Fruit fly (Drosophila melanogaster): ENCODE measurements around the gene Coq8.

Gene Coq8

dm6 chrX:12919594-12919993 is 18.7 kb upstream of the Coq8 start:
- TF ChIP-seq h (optimal IDR thresholded peaks at IDR 0.05), result no peak
- TF ChIP-seq insv (optimal IDR thresholded peaks at IDR 0.05), result no peak
- TF ChIP-seq Myc (optimal IDR thresholded peaks at IDR 0.05), result no peak
- TF ChIP-seq ttk (optimal IDR thresholded peaks at IDR 0.05), result no peak
- no peak for TF ChIP-seq Sin3A (optimal IDR thresholded peaks at IDR 0.05)
- no peak for TF ChIP-seq psq (optimal IDR thresholded peaks at IDR 0.05)

- no peak for TF ChIP-seq h (optimal IDR thresholded peaks at IDR 0.05)
- no peak for TF ChIP-seq insv (optimal IDR thresholded peaks at IDR 0.05)
- no peak for TF ChIP-seq Myc (optimal IDR thresholded peaks at IDR 0.05)
- TF ChIP-seq psq (optimal IDR thresholded peaks at IDR 0.05), result no peak
- no peak for TF ChIP-seq ttk (optimal IDR thresholded peaks at IDR 0.05)
- TF ChIP-seq Sin3A (optimal IDR thresholded peaks at IDR 0.05), result no peak
Measured at dm6 chrX:12917177-12917576, 16.3 kb upstream of the Coq8 start, which contains the start of gene fne. TSS of gene fne (plus strand) at chrX:12917477.

- no peak for TF ChIP-seq ttk (optimal IDR thresholded peaks at IDR 0.05)
- no peak for TF ChIP-seq h (optimal IDR thresholded peaks at IDR 0.05)
- no peak for TF ChIP-seq insv (optimal IDR thresholded peaks at IDR 0.05)
- no peak for TF ChIP-seq psq (optimal IDR thresholded peaks at IDR 0.05)
- TF ChIP-seq Sin3A (optimal IDR thresholded peaks at IDR 0.05), result no peak
- TF ChIP-seq Myc (optimal IDR thresholded peaks at IDR 0.05), result no peak
Measured at dm6 chrX:12913729-12914128, 12.8 kb upstream of the Coq8 start.

- TF ChIP-seq psq (optimal IDR thresholded peaks at IDR 0.05) (no peak), insv (optimal IDR thresholded peaks at IDR 0.05) (no peak), ttk (optimal IDR thresholded peaks at IDR 0.05) (no peak), Myc (optimal IDR thresholded peaks at IDR 0.05) (no peak), h (optimal IDR thresholded peaks at IDR 0.05) (no peak), Sin3A (optimal IDR thresholded peaks at IDR 0.05) (no peak)
Measured at dm6 chrX:12909577-12910426, 8.9 kb upstream of the Coq8 start, which contains the start of the genes Brms1 and CG4645. TSS of gene Brms1 (minus strand) at chrX:12909622. TSS of gene CG4645 (plus strand) at chrX:12909953.

- TF ChIP-seq Myc (optimal IDR thresholded peaks at IDR 0.05) (no peak), Sin3A (optimal IDR thresholded peaks at IDR 0.05) (no peak), psq (optimal IDR thresholded peaks at IDR 0.05) (no peak), ttk (optimal IDR thresholded peaks at IDR 0.05) (no peak), h (optimal IDR thresholded peaks at IDR 0.05) (no peak), insv (optimal IDR thresholded peaks at IDR 0.05) (no peak)
Measured at dm6 chrX:12906914-12907313, 6.0 kb upstream of the Coq8 start, which contains the start of gene mRpL49. TSS of gene mRpL49 (plus strand) at chrX:12907105.

- TF ChIP-seq Myc (optimal IDR thresholded peaks at IDR 0.05), result no peak
- no peak for TF ChIP-seq psq (optimal IDR thresholded peaks at IDR 0.05)
- no peak for TF ChIP-seq Sin3A (optimal IDR thresholded peaks at IDR 0.05)
- no peak for TF ChIP-seq insv (optimal IDR thresholded peaks at IDR 0.05)
- TF ChIP-seq h (optimal IDR thresholded peaks at IDR 0.05), result no peak
- no peak for TF ChIP-seq ttk (optimal IDR thresholded peaks at IDR 0.05)
Measured at dm6 chrX:12905901-12906689, 5.2 kb upstream of the Coq8 start, which contains the start of gene CG4404. TSS of gene CG4404 (minus strand) at chrX:12906018.

- TF ChIP-seq ttk (optimal IDR thresholded peaks at IDR 0.05), result no peak
- TF ChIP-seq h (optimal IDR thresholded peaks at IDR 0.05), result no peak
- no peak for TF ChIP-seq Sin3A (optimal IDR thresholded peaks at IDR 0.05)
- TF ChIP-seq psq (optimal IDR thresholded peaks at IDR 0.05), result no peak
- TF ChIP-seq insv (optimal IDR thresholded peaks at IDR 0.05), result no peak
- no peak for TF ChIP-seq Myc (optimal IDR thresholded peaks at IDR 0.05)
Measured at dm6 chrX:12905014-12905900, 4.3 kb upstream of the Coq8 start.

dm6 chrX:12903099-12903616 is 2.2 kb upstream of the Coq8 start, which contains the start of gene Flad1:
TSS of gene Flad1 (minus strand) at chrX:12903516.
- TF ChIP-seq psq (optimal IDR thresholded peaks at IDR 0.05) (no peak), Myc (optimal IDR thresholded peaks at IDR 0.05) (no peak), ttk (optimal IDR thresholded peaks at IDR 0.05) (no peak), Sin3A (optimal IDR thresholded peaks at IDR 0.05) (no peak), h (optimal IDR thresholded peaks at IDR 0.05) (no peak), insv (optimal IDR thresholded peaks at IDR 0.05) (no peak)

- TF ChIP-seq Myc (optimal IDR thresholded peaks at IDR 0.05) (no peak), insv (optimal IDR thresholded peaks at IDR 0.05) (no peak), Sin3A (optimal IDR thresholded peaks at IDR 0.05) (no peak), h (optimal IDR thresholded peaks at IDR 0.05) (no peak)
Measured at dm6 chrX:12898569-12898968, 2.3 kb downstream of the Coq8 start, which contains the start of gene CG32650. TSS of gene CG32650 (minus strand) at chrX:12898669.

- TF ChIP-seq insv (optimal IDR thresholded peaks at IDR 0.05) (no peak), ttk (optimal IDR thresholded peaks at IDR 0.05) (no peak), h (optimal IDR thresholded peaks at IDR 0.05) (no peak), psq (optimal IDR thresholded peaks at IDR 0.05) (no peak), Myc (optimal IDR thresholded peaks at IDR 0.05) (no peak), Sin3A (optimal IDR thresholded peaks at IDR 0.05) (no peak)
Measured at dm6 chrX:12897150-12897549, 3.8 kb downstream of the Coq8 start, which contains the start of gene Pde9. TSS of gene Pde9 (minus strand) at chrX:12897327.

dm6 chrX:12896393-12896792 is 4.5 kb downstream of the Coq8 start:
- TF ChIP-seq insv (optimal IDR thresholded peaks at IDR 0.05), result no peak
- no peak for TF ChIP-seq psq (optimal IDR thresholded peaks at IDR 0.05)
- TF ChIP-seq ttk (optimal IDR thresholded peaks at IDR 0.05), result no peak
- no peak for TF ChIP-seq Sin3A (optimal IDR thresholded peaks at IDR 0.05)
